Fruit fly (Drosophila melanogaster): ENCODE measurements around the gene CG42464.

- TF ChIP-seq h (optimal IDR thresholded peaks at IDR 0.05) = no peak
- TF ChIP-seq psq (optimal IDR thresholded peaks at IDR 0.05) = no peak
Measured at dm6 chr2L:3706963-3707362, 7.7 kb downstream of the CG42464 start, which contains the start of gene CG31777.

All from Kc167 (cell line).